Worm (Caenorhabditis elegans) whole organism, early embryonic: ENCODE measurements around the gene K08D9.6.

Experiments
- B0310.2 ChIP-seq: sonication (generic microtip); optimal IDR thresholded peaks from 2 replicates; lab custom pipeline; 2016; ENCODE audit warnings: mild to moderate bottlenecking, missing genetic modification characterization, missing compliant biosample characterization
- F13C5.2 ChIP-seq: sonication (generic microtip); optimal IDR thresholded peaks from 2 replicates; lab custom pipeline; 2017; ENCODE audit warnings: mild to moderate bottlenecking, missing genetic modification characterization, inconsistent platforms, missing compliant biosample characterization
- aly-1 ChIP-seq: sonication (generic microtip); optimal IDR thresholded peaks from 2 replicates; lab custom pipeline; 2016; ENCODE audit warnings: missing genetic modification characterization, missing compliant biosample characterization
- ama-1 ChIP-seq: fragments of 150-350 bp; optimal IDR thresholded peaks from 2 replicates; lab custom pipeline; 2014
- ceh-13 ChIP-seq: fragments of 200-800 bp; sonication (Bioruptor generic); optimal IDR thresholded peaks from 2 replicates; lab custom pipeline; 2018; ENCODE audit warnings: mild to moderate bottlenecking, missing genetic modification characterization, missing compliant biosample characterization
- ceh-36 ChIP-seq: sonication (generic microtip); optimal IDR thresholded peaks from 2 replicates; lab custom pipeline; 2016; ENCODE audit warnings: missing genetic modification characterization, inconsistent platforms, missing compliant biosample characterization
- ets-7 ChIP-seq: sonication (generic microtip); optimal IDR thresholded peaks from 2 replicates; lab custom pipeline; 2016; ENCODE audit warnings: missing genotype, missing genetic modification characterization, missing compliant biosample characterization
- flt-1 ChIP-seq: fragments of 200-800 bp; sonication (Bioruptor generic); IDR thresholded peaks from 2 replicates; pipeline ENCODE4 v1.3.6; 2022; ENCODE audit warnings: missing genetic modification characterization, missing compliant biosample characterization
- hmbx-1 ChIP-seq: sonication (generic microtip); optimal IDR thresholded peaks from 2 replicates; lab custom pipeline; 2016; ENCODE audit warnings: mild to moderate bottlenecking, missing genetic modification characterization, missing compliant biosample characterization
- hmg-4 ChIP-seq: fragments of 200-800 bp; sonication (Bioruptor generic); optimal IDR thresholded peaks from 2 replicates; lab custom pipeline; 2018; ENCODE audit warnings: mild to moderate bottlenecking, missing genetic modification characterization, missing compliant biosample characterization
- hnd-1 ChIP-seq: sonication (generic microtip); optimal IDR thresholded peaks from 2 replicates; lab custom pipeline; 2016; ENCODE audit warnings: missing genetic modification characterization, missing compliant biosample characterization
- pes-1 ChIP-seq: fragments of 200-800 bp; sonication (Bioruptor generic); IDR thresholded peaks from 2 replicates; pipeline ENCODE4 v1.3.6; 2022; ENCODE audit warnings: missing genetic modification reagents, missing genetic modification characterization, missing compliant biosample characterization
- scrt-1 ChIP-seq: fragments of 200-800 bp; sonication (Bioruptor generic); IDR thresholded peaks from 2 replicates; pipeline ENCODE4 v1.3.6; 2022; ENCODE audit warnings: missing genetic modification characterization, missing compliant biosample characterization
- sea-1 ChIP-seq: fragments of 200-800 bp; sonication (Bioruptor generic); conservative IDR thresholded peaks from 2 replicates; pipeline ENCODE4 v1.3.6; 2022; ENCODE audit warnings: missing genetic modification characterization, missing compliant biosample characterization
- tbx-11 ChIP-seq: fragments of 200-800 bp; sonication (Bioruptor generic); IDR thresholded peaks from 2 replicates; pipeline ENCODE4 v1.3.6; 2022; ENCODE audit warnings: missing genetic modification characterization, missing compliant biosample characterization
- tbx-37 ChIP-seq: fragments of 200-800 bp; sonication (Bioruptor generic); conservative IDR thresholded peaks from 2 replicates; pipeline ENCODE4 v1.3.6; 2022; ENCODE audit warnings: missing genetic modification reagents, missing genetic modification characterization, missing compliant biosample characterization
- tra-4 ChIP-seq: sonication (generic microtip); optimal IDR thresholded peaks from 2 replicates; lab custom pipeline; 2017; ENCODE audit warnings: missing genetic modification characterization, missing compliant biosample characterization

The K08D9.6 gene

ce11 chrV:3234887-3235286, at the start of gene K08D9.6:
TSS of gene K08D9.6 (minus strand) at chrV:3234987.
- TF ChIP-seq B0310.2 (tag; lab: Kevin White, UChicago): no peak
- TF ChIP-seq ets-7 (tag; lab: Kevin White, UChicago): no peak
- TF ChIP-seq pes-1: no peak
- no peak for TF ChIP-seq tbx-37 (GFP tag; lab: Robert Waterston, UW)
- TF ChIP-seq aly-1 (tag; lab: Kevin White, UChicago): no peak
- no peak for TF ChIP-seq tbx-11 (GFP tag; lab: Robert Waterston, UW)
- TF ChIP-seq sea-1: no peak
- no peak for TF ChIP-seq hnd-1 (tag; lab: Kevin White, UChicago)
- TF ChIP-seq hmbx-1 (tag; lab: Kevin White, UChicago): no peak
- TF ChIP-seq ceh-36 (tag; lab: Kevin White, UChicago): no peak

- TF ChIP-seq tbx-37 (GFP tag; lab: Robert Waterston, UW): no peak
- TF ChIP-seq ama-1 (lab: Kevin White, UChicago): no peak
- no peak for TF ChIP-seq B0310.2 (tag; lab: Kevin White, UChicago)
- TF ChIP-seq tbx-11 (GFP tag; lab: Robert Waterston, UW): no peak
- no peak for TF ChIP-seq ets-7 (tag; lab: Kevin White, UChicago)
- no peak for TF ChIP-seq hnd-1 (tag; lab: Kevin White, UChicago)
- TF ChIP-seq hmbx-1 (tag; lab: Kevin White, UChicago): no peak
- TF ChIP-seq scrt-1: no peak
- no peak for TF ChIP-seq sea-1
- no peak for TF ChIP-seq ceh-13 (GFP tag; lab: Kevin White, UChicago)
- TF ChIP-seq tra-4 (tag; lab: Kevin White, UChicago): no peak
- no peak for TF ChIP-seq hmg-4 (GFP tag; lab: Kevin White, UChicago)
- no peak for TF ChIP-seq ceh-36 (tag; lab: Kevin White, UChicago)
- TF ChIP-seq F13C5.2 (tag; lab: Kevin White, UChicago): no peak
- TF ChIP-seq pes-1: no peak
- TF ChIP-seq flt-1 (GFP tag; lab: Robert Waterston, UW): no peak
- TF ChIP-seq aly-1 (tag; lab: Kevin White, UChicago): no peak
Observed at ce11 chrV:3282957-3283356, 48.2 kb upstream of the K08D9.6 start, which contains the start of gene str-64. TSS of gene str-64 (plus strand) at chrV:3283257.

ce11 chrV:3281523-3281922, 46.7 kb upstream of the K08D9.6 start, which contains the start of gene T28A11.25:
TSS of gene T28A11.25 (plus strand) at chrV:3281823.
- TF ChIP-seq tbx-11 (GFP tag; lab: Robert Waterston, UW) (no peak), ama-1 (lab: Kevin White, UChicago) (no peak), hnd-1 (tag; lab: Kevin White, UChicago) (no peak), F13C5.2 (tag; lab: Kevin White, UChicago) (no peak), ets-7 (tag; lab: Kevin White, UChicago) (no peak), ceh-36 (tag; lab: Kevin White, UChicago) (no peak), tbx-37 (GFP tag; lab: Robert Waterston, UW) (no peak), B0310.2 (tag; lab: Kevin White, UChicago) (no peak), aly-1 (tag; lab: Kevin White, UChicago) (no peak), tra-4 (tag; lab: Kevin White, UChicago) (no peak)

- no peak for TF ChIP-seq hnd-1 (tag; lab: Kevin White, UChicago)
- no peak for TF ChIP-seq pes-1
- no peak for TF ChIP-seq hmbx-1 (tag; lab: Kevin White, UChicago)
- no peak for TF ChIP-seq ceh-13 (GFP tag; lab: Kevin White, UChicago)
- TF ChIP-seq ets-7 (tag; lab: Kevin White, UChicago): no peak
- TF ChIP-seq aly-1 (tag; lab: Kevin White, UChicago): no peak
- no peak for TF ChIP-seq hmg-4 (GFP tag; lab: Kevin White, UChicago)
- TF ChIP-seq F13C5.2 (tag; lab: Kevin White, UChicago): no peak
- TF ChIP-seq sea-1: no peak
- no peak for TF ChIP-seq tbx-37 (GFP tag; lab: Robert Waterston, UW)
- no peak for TF ChIP-seq ceh-36 (tag; lab: Kevin White, UChicago)
- TF ChIP-seq scrt-1: no peak
Observed at ce11 chrV:3280009-3280408, 45.2 kb upstream of the K08D9.6 start, which contains the start of gene T28A11.2. TSS of gene T28A11.2 (plus strand) at chrV:3280379.

- TF ChIP-seq tbx-11 (GFP tag; lab: Robert Waterston, UW) (no peak), tra-4 (tag; lab: Kevin White, UChicago) (no peak), B0310.2 (tag; lab: Kevin White, UChicago) (no peak), ceh-36 (tag; lab: Kevin White, UChicago) (no peak), pes-1 (no peak)
Observed at ce11 chrV:3279138-3279537, 44.4 kb upstream of the K08D9.6 start.

ce11 chrV:3278101-3278639, 43.4 kb upstream of the K08D9.6 start, which contains the start of gene fbxa-64:
TSS of gene fbxa-64 (minus strand) at chrV:3278151.
- TF ChIP-seq tbx-37 (GFP tag; lab: Robert Waterston, UW) (no peak), ets-7 (tag; lab: Kevin White, UChicago) (no peak), ceh-13 (GFP tag; lab: Kevin White, UChicago) (no peak), hmg-4 (GFP tag; lab: Kevin White, UChicago) (no peak), tbx-11 (GFP tag; lab: Robert Waterston, UW) (no peak), ama-1 (lab: Kevin White, UChicago) (no peak), B0310.2 (tag; lab: Kevin White, UChicago) (no peak), pes-1 (no peak), hnd-1 (tag; lab: Kevin White, UChicago) (no peak), tra-4 (tag; lab: Kevin White, UChicago) (no peak), flt-1 (GFP tag; lab: Robert Waterston, UW) (no peak), sea-1 (no peak), hmbx-1 (tag; lab: Kevin White, UChicago) (no peak), F13C5.2 (tag; lab: Kevin White, UChicago) (no peak), ceh-36 (tag; lab: Kevin White, UChicago) (no peak), aly-1 (tag; lab: Kevin White, UChicago) (no peak), scrt-1 (no peak)

- TF ChIP-seq pes-1: no peak
- no peak for TF ChIP-seq hmg-4 (GFP tag; lab: Kevin White, UChicago)
- no peak for TF ChIP-seq tbx-37 (GFP tag; lab: Robert Waterston, UW)
- no peak for TF ChIP-seq ets-7 (tag; lab: Kevin White, UChicago)
- TF ChIP-seq F13C5.2 (tag; lab: Kevin White, UChicago): no peak
- no peak for TF ChIP-seq ama-1 (lab: Kevin White, UChicago)
- TF ChIP-seq hnd-1 (tag; lab: Kevin White, UChicago): no peak
- TF ChIP-seq ceh-13 (GFP tag; lab: Kevin White, UChicago): no peak
- TF ChIP-seq tbx-11 (GFP tag; lab: Robert Waterston, UW): no peak
Observed at ce11 chrV:3276184-3276583, 41.4 kb upstream of the K08D9.6 start.
